Fruit fly (Drosophila melanogaster): ENCODE results near the gene crb.

crb gene

dm6 chr3R:24282567-24283324, 12.1 kb upstream of the crb start:
- TF ChIP-seq CG2199 (GFP tag; IDR thresholded peaks at IDR 0.05) (peak; percentile 96), CG16779 (GFP tag; IDR thresholded peaks at IDR 0.05) (no peak), CG8290 (GFP tag; optimal IDR thresholded peaks at IDR 0.05) (no peak), CG8290 (tag; optimal IDR thresholded peaks at IDR 0.05) (peak in 1 of 2 experiments; percentile 1), CG18599 (GFP tag; optimal IDR thresholded peaks at IDR 0.05) (no peak), grn (GFP tag; optimal IDR thresholded peaks at IDR 0.05) (peak; percentile 15), rib (GFP tag; IDR thresholded peaks at IDR 0.05) (no peak), zfh1 (GFP tag; IDR thresholded peaks at IDR 0.05) (0 out of 3 replicates have a peak, but pooled peaks have one; percentile 27), sd (tag; optimal IDR thresholded peaks at IDR 0.05) (peak; percentile 48), so (GFP tag; IDR thresholded peaks at IDR 0.05) (peak; percentile 42; the same call in 2 of the 3 replicates), twi (tag; optimal IDR thresholded peaks at IDR 0.05) (peak; percentile 87), CG31224 (GFP tag; IDR thresholded peaks at IDR 0.05) (no peak), abd-A (tag; optimal IDR thresholded peaks at IDR 0.05) (peak; percentile 60), da (GFP tag; optimal IDR thresholded peaks at IDR 0.05) (no peak), sug (tag; optimal IDR thresholded peaks at IDR 0.05) (peak; percentile 22), Ravus (GFP tag; IDR thresholded peaks at IDR 0.05) (no peak), Med (GFP tag) (no peak), MTF-1 (GFP tag; optimal IDR thresholded peaks at IDR 0.05; ENCODE audit: borderline replicate concordance) (no peak), Dfd (GFP tag; optimal IDR thresholded peaks at IDR 0.05) (no peak), CG2712 (tag; optimal IDR thresholded peaks at IDR 0.05) (no peak), sens (GFP tag) (peak; percentile 10), fd96Cb (tag; optimal IDR thresholded peaks at IDR 0.05) (no peak), gem (tag; optimal IDR thresholded peaks at IDR 0.05) (peak; percentile 61), vvl (GFP tag; IDR thresholded peaks at IDR 0.05) (peak; percentile 78), cato (GFP tag; optimal IDR thresholded peaks at IDR 0.05; ENCODE audit: borderline replicate concordance) (no peak), CG34376 (GFP tag; optimal IDR thresholded peaks at IDR 0.05) (peak; percentile 26), Deaf1 (tag; optimal IDR thresholded peaks at IDR 0.05) (peak; percentile 58), Dll (GFP tag; IDR thresholded peaks at IDR 0.05; ENCODE audit: partially characterized antibody) (0 out of 4 replicates have a peak, but pooled peaks have one; percentile 15), kni (GFP tag; optimal IDR thresholded peaks at IDR 0.05) (peak; percentile 38), Hey (tag; optimal IDR thresholded peaks at IDR 0.05) (no peak), pros (GFP tag; optimal IDR thresholded peaks at IDR 0.05) (peak; percentile 3), zf30C (GFP tag; optimal IDR thresholded peaks at IDR 0.05) (no peak), D19A (tag; optimal IDR thresholded peaks at IDR 0.05) (peak; percentile 34), cg (GFP tag; optimal IDR thresholded peaks at IDR 0.05) (peak; percentile 23), CG12769 (tag; optimal IDR thresholded peaks at IDR 0.05) (peak; percentile 78), Nf-YB (GFP tag; optimal IDR thresholded peaks at IDR 0.05) (no peak)

dm6 chr3R:24283582-24284085, 11.2 kb upstream of the crb start, which contains the start of gene CG6356:
TSS of gene CG6356 (plus strand) at chr3R:24283955.
- TF ChIP-seq sc (optimal IDR thresholded peaks at IDR 0.05) (no peak), sc (GFP tag; optimal IDR thresholded peaks at IDR 0.05) (no peak), CG4707 (GFP tag; optimal IDR thresholded peaks at IDR 0.05) (no peak), lab (GFP tag; optimal IDR thresholded peaks at IDR 0.05) (peak; percentile 14), CG11456 (GFP tag; IDR thresholded peaks at IDR 0.05) (peak; percentile 69; the same call in 1 of the 3 replicates), CG14965 (GFP tag; optimal IDR thresholded peaks at IDR 0.05; ENCODE audit: borderline replicate concordance) (no peak), Lpt (GFP tag; optimal IDR thresholded peaks at IDR 0.05) (no peak), CG16779 (GFP tag; IDR thresholded peaks at IDR 0.05) (0 out of 2 replicates have a peak, but pooled peaks have one; percentile 11), Hr78 (GFP tag; optimal IDR thresholded peaks at IDR 0.05) (no peak), CG7271 (tag; optimal IDR thresholded peaks at IDR 0.05) (no peak), CoRest (tag; optimal IDR thresholded peaks at IDR 0.05) (no peak), ato (GFP tag; IDR thresholded peaks at IDR 0.05; ENCODE audit: partially characterized antibody) (no peak), CG5180 (GFP tag; optimal IDR thresholded peaks at IDR 0.05) (peak; percentile 29), eve (GFP tag; optimal IDR thresholded peaks at IDR 0.05) (no peak), CG34376 (GFP tag; optimal IDR thresholded peaks at IDR 0.05) (peak; percentile 12), otp (GFP tag; IDR thresholded peaks at IDR 0.05) (no peak)

Data from whole organism, embryonic.